Worm (Caenorhabditis elegans) whole organism, L2 larva: ENCODE data around the gene col-94.

Source experiments
- Y55F3AM.14 ChIP-seq: fragments of 200-800 bp; sonication (Bioruptor generic); optimal IDR thresholded peaks from 2 replicates; lab custom pipeline; 2018; ENCODE audit warnings: mild to moderate bottlenecking, missing genetic modification characterization, missing compliant biosample characterization
- alr-1 ChIP-seq: fragments of 150-350 bp; optimal IDR thresholded peaks from 2 replicates; lab custom pipeline; 2014; ENCODE audit warnings: missing biosample characterization, missing genetic modification characterization
- aly-2 ChIP-seq: fragments of 150-350 bp; optimal IDR thresholded peaks from 2 replicates; lab custom pipeline; 2014; ENCODE audit warnings: missing biosample characterization, missing genetic modification characterization
- blmp-1 ChIP-seq: sonication (generic microtip); optimal IDR thresholded peaks from 2 replicates; lab custom pipeline; 2017; ENCODE audit warnings: missing genetic modification characterization, mild to moderate bottlenecking, missing compliant biosample characterization, antibody characterized with exemption, moderate library complexity; ENCODE audit not compliant: insufficient read depth
- ceh-82 ChIP-seq: fragments of 150-350 bp; optimal IDR thresholded peaks from 2 replicates; lab custom pipeline; 2014; ENCODE audit warnings: missing biosample characterization, missing genetic modification characterization
- dmd-4 ChIP-seq: sonication (generic microtip); optimal IDR thresholded peaks from 2 replicates; lab custom pipeline; 2017; ENCODE audit warnings: missing biosample characterization, missing genetic modification characterization
- egl-27 ChIP-seq: sonication (generic microtip); optimal IDR thresholded peaks from 3 replicates; lab custom pipeline; 2017; ENCODE audit warnings: missing biosample characterization, missing genetic modification reagents, missing genetic modification characterization
- elt-1 ChIP-seq: fragments of 150-350 bp; optimal IDR thresholded peaks from 2 replicates; lab custom pipeline; 2014; ENCODE audit warnings: missing biosample characterization, missing genetic modification characterization
- lin-13 ChIP-seq: fragments of 150-350 bp; optimal IDR thresholded peaks from 2 replicates; lab custom pipeline; 2014; ENCODE audit warnings: missing biosample characterization, missing genetic modification reagents, missing genetic modification characterization
- mab-5 ChIP-seq: fragments of 150-350 bp; optimal IDR thresholded peaks from 2 replicates; lab custom pipeline; 2014; ENCODE audit warnings: missing biosample characterization, missing genetic modification characterization
- mbf-1 ChIP-seq: sonication (generic microtip); optimal IDR thresholded peaks from 2 replicates; lab custom pipeline; 2017; ENCODE audit warnings: missing biosample characterization, missing genetic modification characterization
- mdl-1 ChIP-seq, 2 experiments: fragments of 150-350 bp in 1 of 2; sonication (generic microtip) in 1 of 2; optimal IDR thresholded peaks; 2 replicates each; lab custom pipeline; 2017; ENCODE audit warnings: missing biosample characterization in 2 of 2, missing genetic modification characterization in 2 of 2
- nhr-10 ChIP-seq: sonication (generic microtip); optimal IDR thresholded peaks from 2 replicates; lab custom pipeline; 2017; ENCODE audit warnings: missing biosample characterization, missing genetic modification characterization
- nhr-11 ChIP-seq: fragments of 150-350 bp; optimal IDR thresholded peaks from 2 replicates; lab custom pipeline; 2014; ENCODE audit warnings: missing biosample characterization, missing genetic modification characterization
- nhr-12 ChIP-seq: fragments of 150-350 bp; optimal IDR thresholded peaks from 2 replicates; lab custom pipeline; 2014; ENCODE audit warnings: missing biosample characterization, missing genetic modification characterization
- nhr-129 ChIP-seq: fragments of 150-350 bp; optimal IDR thresholded peaks from 2 replicates; lab custom pipeline; 2014; ENCODE audit warnings: missing biosample characterization, missing genetic modification characterization
- nhr-23 ChIP-seq: fragments of 150-350 bp; optimal IDR thresholded peaks from 2 replicates; lab custom pipeline; 2014; ENCODE audit warnings: missing biosample characterization, missing genetic modification reagents, missing genetic modification characterization
- nhr-25 ChIP-seq: fragments of 150-350 bp; sonication (generic microtip); optimal IDR thresholded peaks from 3 replicates; lab custom pipeline; 2014; ENCODE audit warnings: missing biosample characterization, missing genetic modification characterization
- peb-1 ChIP-seq: fragments of 150-350 bp; optimal IDR thresholded peaks from 2 replicates; lab custom pipeline; 2014; ENCODE audit warnings: missing biosample characterization, missing genetic modification characterization
- sma-9 ChIP-seq, 2 experiments: fragments of 150-350 bp in 1 of 2; sonication (generic microtip) in 1 of 2; optimal IDR thresholded peaks; 2 replicates each; lab custom pipeline; 2014 to 2016; ENCODE audit warnings: missing genetic modification characterization in 2 of 2, mild to moderate bottlenecking in 1 of 2, missing biosample characterization in 1 of 2, missing compliant biosample characterization in 1 of 2, missing genetic modification reagents in 1 of 2, moderate library complexity in 1 of 2
- unc-39 ChIP-seq: fragments of 150-350 bp; optimal IDR thresholded peaks from 2 replicates; lab custom pipeline; 2014; ENCODE audit warnings: missing biosample characterization, missing genetic modification characterization
- unc-55 ChIP-seq: fragments of 150-350 bp; sonication (generic microtip); optimal IDR thresholded peaks from 3 replicates; lab custom pipeline; 2014; ENCODE audit warnings: missing biosample characterization, missing genetic modification reagents, missing genetic modification characterization
- ztf-4 ChIP-seq: fragments of 150-350 bp; optimal IDR thresholded peaks from 2 replicates; lab custom pipeline; 2014; ENCODE audit warnings: missing biosample characterization, missing genetic modification characterization

Gene col-94

ce11 chrIII:10945537-10945936 is 42.1 kb downstream of the col-94 start:
- TF ChIP-seq blmp-1 (tag; lab: Kevin White, UChicago): no peak
- TF ChIP-seq sma-9 (GFP tag; optimal IDR thresholded peaks at IDR 0.05; lab: Kevin White, UChicago): no peak
- TF ChIP-seq sma-9 (tag; optimal IDR thresholded peaks at IDR 0.05; lab: Kevin White, UChicago): no peak
- no peak for TF ChIP-seq mbf-1 (tag; lab: Kevin White, UChicago)
- no peak for TF ChIP-seq unc-55

ce11 chrIII:10942905-10943304 is 44.8 kb downstream of the col-94 start:
- TF ChIP-seq nhr-129 (tag; lab: Kevin White, UChicago): no peak

- TF ChIP-seq alr-1 (tag; lab: Kevin White, UChicago): no peak
- TF ChIP-seq lin-13 (GFP tag; lab: Kevin White, UChicago): no peak
- TF ChIP-seq nhr-11: no peak
- TF ChIP-seq egl-27 (tag; lab: Kevin White, UChicago): no peak
- no peak for TF ChIP-seq nhr-10 (tag; lab: Kevin White, UChicago)
- TF ChIP-seq peb-1 (tag; lab: Kevin White, UChicago): no peak
- no peak for TF ChIP-seq ztf-4 (tag; lab: Kevin White, UChicago)
- TF ChIP-seq aly-2 (tag; lab: Kevin White, UChicago): no peak
- no peak for TF ChIP-seq unc-55
- no peak for TF ChIP-seq elt-1 (tag; lab: Kevin White, UChicago)
- TF ChIP-seq Y55F3AM.14: no peak
- no peak for TF ChIP-seq mdl-1 (tag; optimal IDR thresholded peaks at IDR 0.05; lab: Kevin White, UChicago)
- no peak for TF ChIP-seq mab-5
- no peak for TF ChIP-seq nhr-25
- TF ChIP-seq ceh-82 (tag; lab: Kevin White, UChicago): no peak
- TF ChIP-seq nhr-23 (tag; lab: Kevin White, UChicago): no peak
- no peak for TF ChIP-seq unc-39 (tag; lab: Kevin White, UChicago)
- no peak for TF ChIP-seq dmd-4
- TF ChIP-seq nhr-12: no peak
Measured at ce11 chrIII:10939184-10939583, 48.5 kb downstream of the col-94 start.
